Worm (Caenorhabditis elegans) whole organism, mixed stage, embryonic: Measurements from ENCODE around the gene Y71H2AL.2.

Source experiments
- ceh-43 ChIP-seq: fragments of 200-800 bp; sonication (Bioruptor generic); optimal IDR thresholded peaks from 2 replicates; lab custom pipeline; 2018; ENCODE audit warnings: mild to moderate bottlenecking, missing genetic modification characterization, moderate library complexity, missing compliant biosample characterization
- nhr-12 ChIP-seq: fragments of 150-350 bp; optimal IDR thresholded peaks from 2 replicates; lab custom pipeline; 2014; ENCODE audit warnings: missing biosample characterization, missing genetic modification characterization
- nhr-76 ChIP-seq: sonication (generic microtip); optimal IDR thresholded peaks from 2 replicates; lab custom pipeline; 2017; ENCODE audit warnings: missing biosample characterization, missing genetic modification characterization
- sptf-1 ChIP-seq: sonication (generic microtip); optimal IDR thresholded peaks from 2 replicates; lab custom pipeline; 2017; ENCODE audit warnings: mild to moderate bottlenecking, missing genetic modification characterization, moderate library complexity, missing compliant biosample characterization
- unc-62 ChIP-seq: fragments of 150-350 bp; optimal IDR thresholded peaks from 2 replicates; lab custom pipeline; 2014; ENCODE audit warnings: missing biosample characterization, missing genetic modification reagents, missing genetic modification characterization

DNA sequence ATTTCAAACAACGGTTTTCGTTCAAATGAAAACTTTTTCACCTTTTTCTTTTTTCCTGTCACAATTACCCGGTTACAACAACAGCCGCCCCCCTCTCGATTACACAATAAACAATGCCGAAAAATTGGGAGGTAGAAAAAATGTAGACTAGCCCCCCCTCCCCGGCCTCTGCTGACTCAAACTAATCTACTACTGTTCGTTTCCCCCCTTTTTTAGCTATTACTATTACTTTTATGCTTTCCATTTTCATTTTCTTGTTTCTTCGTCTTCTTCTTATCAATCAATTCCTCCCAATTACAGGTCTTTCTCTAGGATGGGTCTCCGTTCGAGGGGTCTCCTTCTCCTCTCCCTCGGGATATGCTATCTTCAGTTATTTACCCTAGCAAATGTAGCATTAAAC, 28.4 kb upstream of the Y71H2AL.2 start, which contains the start of gene let-805:
- TF ChIP-seq nhr-12 (tag; lab: Kevin White, UChicago) (no peak), sptf-1 (tag; lab: Kevin White, UChicago) (no peak), nhr-76 (tag; lab: Kevin White, UChicago) (no peak), unc-62 (GFP tag; lab: Kevin White, UChicago) (no peak), ceh-43 (no peak)
